Worm (Caenorhabditis elegans) whole organism, L2 larva: ENCODE results near the gene erl-1.

Experiments
- R02D3.7 ChIP-seq: fragments of 150-350 bp; optimal IDR thresholded peaks from 2 replicates; lab custom pipeline; 2014; ENCODE audit warnings: missing biosample characterization, missing genetic modification characterization
- Y55F3AM.14 ChIP-seq: fragments of 200-800 bp; sonication (Bioruptor generic); optimal IDR thresholded peaks from 2 replicates; lab custom pipeline; 2018; ENCODE audit warnings: mild to moderate bottlenecking, missing genetic modification characterization, missing compliant biosample characterization
- ceh-16 ChIP-seq: fragments of 150-350 bp; optimal IDR thresholded peaks from 2 replicates; lab custom pipeline; 2014; ENCODE audit warnings: missing biosample characterization, missing genetic modification characterization
- crh-2 ChIP-seq: sonication (generic microtip); optimal IDR thresholded peaks from 2 replicates; lab custom pipeline; 2017; ENCODE audit warnings: missing biosample characterization, missing genetic modification characterization
- elt-3 ChIP-seq: sonication (generic microtip); optimal IDR thresholded peaks from 2 replicates; lab custom pipeline; 2017; ENCODE audit warnings: missing biosample characterization, missing genetic modification characterization
- fos-1 ChIP-seq: fragments of 150-350 bp; optimal IDR thresholded peaks from 2 replicates; lab custom pipeline; 2014; ENCODE audit warnings: missing biosample characterization, missing genetic modification characterization
- lsy-2 ChIP-seq, 2 experiments: fragments of 150-350 bp in 1 of 2; sonication (generic microtip) in 1 of 2; optimal IDR thresholded peaks; 2 replicates each; lab custom pipeline; 2014 to 2017; ENCODE audit warnings: missing biosample characterization in 2 of 2, missing genetic modification characterization in 2 of 2
- nhr-12 ChIP-seq: fragments of 150-350 bp; optimal IDR thresholded peaks from 2 replicates; lab custom pipeline; 2014; ENCODE audit warnings: missing biosample characterization, missing genetic modification characterization
- nhr-129 ChIP-seq: fragments of 150-350 bp; optimal IDR thresholded peaks from 2 replicates; lab custom pipeline; 2014; ENCODE audit warnings: missing biosample characterization, missing genetic modification characterization
- nhr-21 ChIP-seq: fragments of 150-350 bp; optimal IDR thresholded peaks from 2 replicates; lab custom pipeline; 2014; ENCODE audit warnings: missing biosample characterization, missing genetic modification characterization
- nhr-237 ChIP-seq: fragments of 150-350 bp; optimal IDR thresholded peaks from 2 replicates; lab custom pipeline; 2014; ENCODE audit warnings: missing biosample characterization, missing genetic modification characterization
- peb-1 ChIP-seq: fragments of 150-350 bp; optimal IDR thresholded peaks from 2 replicates; lab custom pipeline; 2014; ENCODE audit warnings: missing biosample characterization, missing genetic modification characterization
- sma-9 ChIP-seq, 2 experiments: fragments of 150-350 bp in 1 of 2; sonication (generic microtip) in 1 of 2; optimal IDR thresholded peaks; 2 replicates each; lab custom pipeline; 2014 to 2016; ENCODE audit warnings: missing genetic modification characterization in 2 of 2, mild to moderate bottlenecking in 1 of 2, missing biosample characterization in 1 of 2, missing compliant biosample characterization in 1 of 2, missing genetic modification reagents in 1 of 2, moderate library complexity in 1 of 2
- unc-55 ChIP-seq: fragments of 150-350 bp; sonication (generic microtip); optimal IDR thresholded peaks from 3 replicates; lab custom pipeline; 2014; ENCODE audit warnings: missing biosample characterization, missing genetic modification reagents, missing genetic modification characterization
- unc-62 ChIP-seq: fragments of 150-350 bp; optimal IDR thresholded peaks from 2 replicates; lab custom pipeline; 2014; ENCODE audit warnings: missing biosample characterization, missing genetic modification reagents, missing genetic modification characterization
- ztf-1 ChIP-seq: fragments of 200-800 bp; sonication (Bioruptor generic); conservative IDR thresholded peaks from 2 replicates; pipeline ENCODE4 v1.3.6; 2022; ENCODE audit warnings: missing genetic modification characterization, missing compliant biosample characterization

Gene erl-1

ce11 chrIV:12335798-12336197 lies 48.1 kb downstream of the erl-1 start, which contains the start of gene F19B6.1:
Gene F19B6.1 (minus strand): TSS chrIV:12336075.
- TF ChIP-seq R02D3.7, result no peak
- TF ChIP-seq nhr-237 (tag; lab: Kevin White, UChicago), result no peak
- no peak for TF ChIP-seq nhr-21
- no peak for TF ChIP-seq nhr-12 (tag; lab: Kevin White, UChicago)
- TF ChIP-seq lsy-2 (tag; optimal IDR thresholded peaks at IDR 0.05; lab: Kevin White, UChicago), result no peak
- TF ChIP-seq ztf-1 (GFP tag; lab: Robert Waterston, UW), result no peak
- no peak for TF ChIP-seq unc-62 (GFP tag; lab: Kevin White, UChicago)
- no peak for TF ChIP-seq peb-1
- no peak for TF ChIP-seq elt-3
- TF ChIP-seq Y55F3AM.14 (GFP tag; lab: Kevin White, UChicago), result no peak
- TF ChIP-seq crh-2 (tag; lab: Kevin White, UChicago), result no peak
- no peak for TF ChIP-seq sma-9 (GFP tag; optimal IDR thresholded peaks at IDR 0.05; lab: Kevin White, UChicago)
- TF ChIP-seq sma-9 (tag; optimal IDR thresholded peaks at IDR 0.05; lab: Kevin White, UChicago), result no peak
- no peak for TF ChIP-seq unc-55 (GFP tag; lab: Kevin White, UChicago)
- TF ChIP-seq ceh-16 (tag; lab: Kevin White, UChicago), result no peak
- TF ChIP-seq fos-1 (tag; lab: Kevin White, UChicago), result no peak
- no peak for TF ChIP-seq nhr-129 (tag; lab: Kevin White, UChicago)

ce11 chrIV:12336893-12337627 lies 49.3 kb downstream of the erl-1 start, which contains the start of the genes F19B6.10 and wht-5:
Gene F19B6.10 (plus strand): TSS chrIV:12337193.
Gene wht-5 (plus strand): TSS chrIV:12337577.
- TF ChIP-seq ztf-1 (GFP tag; lab: Robert Waterston, UW) (no peak), Y55F3AM.14 (GFP tag; lab: Kevin White, UChicago) (no peak)
